Fruit fly (Drosophila melanogaster): Measurements from ENCODE around the gene CG33272.

Gene CG33272

DNA sequence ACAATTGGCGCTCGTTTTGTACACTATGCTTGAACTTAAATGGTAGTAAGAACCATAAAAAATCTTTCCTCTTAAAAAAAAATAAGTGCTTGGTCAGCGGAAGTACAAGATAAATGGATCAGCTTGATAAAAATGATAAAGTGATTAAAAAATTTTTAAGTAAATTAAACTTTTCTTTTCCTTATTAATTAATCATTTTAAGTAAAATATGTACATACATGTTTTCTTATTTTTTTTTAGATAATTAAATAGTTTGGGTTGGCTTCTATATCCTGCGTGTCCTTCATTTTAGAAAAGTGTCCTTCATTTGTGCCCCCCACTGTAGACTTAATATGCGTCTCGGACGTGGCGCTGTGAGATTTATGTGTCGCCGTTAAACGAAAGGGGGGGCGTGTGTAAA lies 46.2 kb upstream of the CG33272 start (continued):
- TF ChIP-seq Nf-YA (GFP tag; IDR thresholded peaks at IDR 0.05): no peak
- TF ChIP-seq Dfd (GFP tag; optimal IDR thresholded peaks at IDR 0.05): no peak
- TF ChIP-seq da (GFP tag; optimal IDR thresholded peaks at IDR 0.05): no peak
- no peak for TF ChIP-seq CG8290 (GFP tag; optimal IDR thresholded peaks at IDR 0.05)
- peak in 1 of 2 experiments; percentile 2 for TF ChIP-seq CG8290 (tag; optimal IDR thresholded peaks at IDR 0.05)
- no peak for TF ChIP-seq jigr1 (GFP tag; IDR thresholded peaks at IDR 0.05)
- TF ChIP-seq CG12155 (GFP tag; optimal IDR thresholded peaks at IDR 0.05): peak; percentile 23
- no peak for TF ChIP-seq her (GFP tag; optimal IDR thresholded peaks at IDR 0.05)
- no peak for TF ChIP-seq HLHmδ (GFP tag; optimal IDR thresholded peaks at IDR 0.05)
- no peak for TF ChIP-seq E2f2 (GFP tag; IDR thresholded peaks at IDR 0.05)
- TF ChIP-seq Asciz (GFP tag; optimal IDR thresholded peaks at IDR 0.05): no peak
- TF ChIP-seq Dp (GFP tag; optimal IDR thresholded peaks at IDR 0.05): no peak
- TF ChIP-seq otp (GFP tag; IDR thresholded peaks at IDR 0.05): no peak
- no peak for TF ChIP-seq Dip3 (GFP tag; optimal IDR thresholded peaks at IDR 0.05)
- no peak for TF ChIP-seq NFAT (GFP tag; IDR thresholded peaks at IDR 0.05)
- no peak for TF ChIP-seq CG14050 (GFP tag; IDR thresholded peaks at IDR 0.05)
- TF ChIP-seq ssp (GFP tag; IDR thresholded peaks at IDR 0.05): no peak
- no peak for TF ChIP-seq btn (GFP tag; optimal IDR thresholded peaks at IDR 0.05)
- TF ChIP-seq tio (GFP tag; optimal IDR thresholded peaks at IDR 0.05): peak; percentile 34
- 0 out of 2 replicates have a peak, but pooled peaks have one; percentile 13 for TF ChIP-seq CG3847 (GFP tag; IDR thresholded peaks at IDR 0.05)
- TF ChIP-seq CG11398 (GFP tag; optimal IDR thresholded peaks at IDR 0.05): no peak
- no peak for TF ChIP-seq org-1 (GFP tag; optimal IDR thresholded peaks at IDR 0.05)
- peak; percentile 24 for TF ChIP-seq lilli (GFP tag; optimal IDR thresholded peaks at IDR 0.05)
- TF ChIP-seq CHES-1-like (GFP tag; optimal IDR thresholded peaks at IDR 0.05): no peak
- TF ChIP-seq aop (GFP tag; IDR thresholded peaks at IDR 0.05): no peak
- TF ChIP-seq CG4424 (GFP tag; optimal IDR thresholded peaks at IDR 0.05): no peak
- no peak for TF ChIP-seq Atf3 (GFP tag; optimal IDR thresholded peaks at IDR 0.05)
- TF ChIP-seq HmgZ (tag; optimal IDR thresholded peaks at IDR 0.05): no peak
- TF ChIP-seq CG13123 (GFP tag; optimal IDR thresholded peaks at IDR 0.05): no peak
- peak; percentile 30 for TF ChIP-seq Fer3 (tag; optimal IDR thresholded peaks at IDR 0.05)
- TF ChIP-seq zfh1 (GFP tag; IDR thresholded peaks at IDR 0.05): no peak
- TF ChIP-seq sc (optimal IDR thresholded peaks at IDR 0.05): no peak
- TF ChIP-seq sc (GFP tag; optimal IDR thresholded peaks at IDR 0.05): no peak
- TF ChIP-seq Sry-β (GFP tag; optimal IDR thresholded peaks at IDR 0.05): no peak
- TF ChIP-seq sqz (GFP tag; optimal IDR thresholded peaks at IDR 0.05): no peak
- TF ChIP-seq Ssrp (tag; optimal IDR thresholded peaks at IDR 0.05): no peak
- TF ChIP-seq CG13775 (GFP tag; optimal IDR thresholded peaks at IDR 0.05): peak; percentile 46
- peak; percentile 31; the same call in 1 of the 2 replicates for TF ChIP-seq CG31441 (GFP tag; IDR thresholded peaks at IDR 0.05)
- TF ChIP-seq Atf6 (GFP tag; IDR thresholded peaks at IDR 0.05): 0 out of 2 replicates have a peak, but pooled peaks have one; percentile 33
- no peak for TF ChIP-seq exex (tag; optimal IDR thresholded peaks at IDR 0.05)
- no peak for TF ChIP-seq nerfin-1 (tag; optimal IDR thresholded peaks at IDR 0.05)
- no peak for TF ChIP-seq CG10654 (GFP tag; optimal IDR thresholded peaks at IDR 0.05)
- TF ChIP-seq CG16815 (GFP tag; optimal IDR thresholded peaks at IDR 0.05): no peak
- peak; percentile 31 for TF ChIP-seq CG9817 (tag; optimal IDR thresholded peaks at IDR 0.05)
- TF ChIP-seq CG12219 (GFP tag; optimal IDR thresholded peaks at IDR 0.05): no peak
- TF ChIP-seq crc (GFP tag; optimal IDR thresholded peaks at IDR 0.05): no peak
- no peak for TF ChIP-seq CG4328 (GFP tag; optimal IDR thresholded peaks at IDR 0.05)
- no peak for TF ChIP-seq trh (GFP tag; optimal IDR thresholded peaks at IDR 0.05)
- TF ChIP-seq disco-r (GFP tag; optimal IDR thresholded peaks at IDR 0.05): no peak
- no peak for TF ChIP-seq cg (GFP tag; optimal IDR thresholded peaks at IDR 0.05)
- TF ChIP-seq Pdp1 (GFP tag; optimal IDR thresholded peaks at IDR 0.05): peak in 1 of 2 experiments; percentile 9
- TF ChIP-seq ERR (GFP tag; optimal IDR thresholded peaks at IDR 0.05): no peak
- TF ChIP-seq luna (GFP tag; optimal IDR thresholded peaks at IDR 0.05): no peak
